Fruit fly (Drosophila melanogaster) whole organism: ENCODE measurements around the gene CG7379.

Experiments used
- CG8478 ChIP-seq: fragments of >200 bp; optimal IDR thresholded peaks from 2 replicates; lab custom pipeline; 2018; ENCODE audit warnings: inconsistent platforms
- Dll ChIP-seq: fragments of >200 bp; optimal IDR thresholded peaks from 2 replicates; lab custom pipeline; 2017
- EcR ChIP-seq, 2 experiments: fragments of >200 bp; optimal IDR thresholded peaks; 2 replicates each; lab custom pipeline; 2017; ENCODE audit warnings: missing biosample characterization in 2 of 2, missing genetic modification characterization in 2 of 2, missing genetic modification reagents in 2 of 2
- pan ChIP-seq: fragments of >200 bp; optimal IDR thresholded peaks from 2 replicates; lab custom pipeline; 2017
- psq ChIP-seq: fragments of >200 bp; optimal IDR thresholded peaks from 2 replicates; lab custom pipeline; 2017
- usp ChIP-seq: fragments of >200 bp; optimal IDR thresholded peaks from 2 replicates; lab custom pipeline; 2017; ENCODE audit warnings: missing biosample characterization, missing genetic modification characterization, mixed read lengths

CG7379 gene

DNA sequence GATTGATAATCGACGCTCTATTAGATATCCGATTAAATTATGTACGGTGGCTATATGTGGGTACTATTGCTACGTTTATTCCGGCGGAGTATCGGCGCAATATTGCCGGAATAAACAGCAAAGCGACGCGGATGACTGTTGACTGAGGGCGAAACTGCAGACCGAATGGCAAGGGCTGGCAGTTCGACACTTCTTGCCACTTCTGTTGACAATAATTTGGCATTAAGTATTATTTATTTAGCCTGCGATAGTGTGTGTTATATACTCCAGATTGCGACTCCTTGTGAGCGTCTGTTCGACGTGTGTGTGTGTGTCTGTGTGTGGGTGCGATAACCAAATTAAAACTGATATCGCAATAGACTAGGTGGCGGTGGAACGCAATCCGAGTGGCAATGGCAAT is 39.2 kb downstream of the CG7379 start:
- TF ChIP-seq CG8478 (lab: Kevin White, UChicago) (no peak), Dll (no peak), psq (no peak), EcR (GFP tag; optimal IDR thresholded peaks at IDR 0.05; lab: Kevin White, UChicago) (no peak), usp (GFP tag; lab: Kevin White, UChicago) (no peak), pan (lab: Kevin White, UChicago) (no peak)
